Worm (Caenorhabditis elegans): ENCODE results near the gene pipp-4P.
A peak's percentile ranks its signal among the peaks of the same experiment; 100 is the strongest.

pipp-4P gene

ce11 chrIII:2781833-2782232, 37.2 kb upstream of the pipp-4P start (continued):
- no peak for TF ChIP-seq lsy-27 (tag; optimal IDR thresholded peaks at IDR 0.05; ENCODE audit: borderline replicate concordance, insufficient read depth)
- no peak for TF ChIP-seq nhr-90 (tag; optimal IDR thresholded peaks at IDR 0.05)
- TF ChIP-seq C06A6.2 (GFP tag; conservative IDR thresholded peaks at IDR 0.05): no peak
- no peak for TF ChIP-seq gei-17 (GFP tag; optimal IDR thresholded peaks at IDR 0.05)
- TF ChIP-seq Y79H2A.3 (GFP tag; conservative IDR thresholded peaks at IDR 0.05): no peak
- TF ChIP-seq tbp1 (GFP tag; optimal IDR thresholded peaks at IDR 0.05): peak; percentile 21
- no peak for TF ChIP-seq ztf-22 (GFP tag; optimal IDR thresholded peaks at IDR 0.05)

ce11 chrIII:2785840-2786239, 33.2 kb upstream of the pipp-4P start, which contains the start of gene Y71H2AM.20:
TSS of gene Y71H2AM.20 (minus strand) at chrIII:2785948.
- TF ChIP-seq egl-44 (GFP tag; IDR thresholded peaks at IDR 0.05) (peak; percentile 67; the same call in 1 of the 2 replicates), hmg-1.2 (GFP tag; IDR thresholded peaks at IDR 0.05) (peak; percentile 76), somi-1 (GFP tag; optimal IDR thresholded peaks at IDR 0.05) (peak; percentile 61), chd-7 (tag; optimal IDR thresholded peaks at IDR 0.05) (peak; percentile 67), ztf-6 (GFP tag; IDR thresholded peaks at IDR 0.05) (peak; percentile 49; the same call in 1 of the 2 replicates), cebp-2 (GFP tag; IDR thresholded peaks at IDR 0.05) (no peak), F10E7.11 (tag; optimal IDR thresholded peaks at IDR 0.05) (no peak), F37B4.10 (GFP tag; IDR thresholded peaks at IDR 0.05) (no peak), F39B2.1 (GFP tag; IDR thresholded peaks at IDR 0.05) (no peak), madf-6 (GFP tag; IDR thresholded peaks at IDR 0.05) (peak; percentile 90), nfya-2 (GFP tag; IDR thresholded peaks at IDR 0.05) (no peak), mcd-1 (GFP tag; IDR thresholded peaks at IDR 0.05) (peak; percentile 98), nhr-90 (tag; optimal IDR thresholded peaks at IDR 0.05) (peak; percentile 84), lir-1 (GFP tag; conservative IDR thresholded peaks at IDR 0.05) (peak; percentile 88), ceh-27 (GFP tag; optimal IDR thresholded peaks at IDR 0.05) (peak; percentile 93), lsl-1 (GFP tag; optimal IDR thresholded peaks at IDR 0.05) (peak; percentile 92), ets-4 (GFP tag; optimal IDR thresholded peaks at IDR 0.05) (no peak), gei-17 (GFP tag; optimal IDR thresholded peaks at IDR 0.05) (no peak), D2030.7 (GFP tag; IDR thresholded peaks at IDR 0.05) (peak; percentile 93), aptf-3 (GFP tag; IDR thresholded peaks at IDR 0.05) (no peak), sdz-38 (tag; optimal IDR thresholded peaks at IDR 0.05) (no peak), egrh-3 (GFP tag; IDR thresholded peaks at IDR 0.05) (0 out of 2 replicates have a peak, but pooled peaks have one; percentile 21), ama-1 (optimal IDR thresholded peaks at IDR 0.05) (no peak), ama-1 (GFP tag; optimal IDR thresholded peaks at IDR 0.05) (no peak), lin-40 (tag; optimal IDR thresholded peaks at IDR 0.05) (peak; percentile 92), lin-35 (GFP tag; optimal IDR thresholded peaks at IDR 0.05) (peak; percentile 30 to 95 (median 34)), F33H1.4 (GFP tag; IDR thresholded peaks at IDR 0.05) (peak; percentile 85), tbp1 (GFP tag; optimal IDR thresholded peaks at IDR 0.05) (peak; percentile 77), Y53G8AR.9 (GFP tag; conservative IDR thresholded peaks at IDR 0.05) (peak; percentile 93), F57C9.4 (tag; optimal IDR thresholded peaks at IDR 0.05) (no peak), repo-1 (tag; optimal IDR thresholded peaks at IDR 0.05) (no peak), efl-1 (GFP tag; optimal IDR thresholded peaks at IDR 0.05) (peak; percentile 86), T07F8.4 (tag; optimal IDR thresholded peaks at IDR 0.05) (peak; percentile 45), bed-1 (GFP tag; IDR thresholded peaks at IDR 0.05) (no peak), rec-8 (tag; optimal IDR thresholded peaks at IDR 0.05) (peak in 1 of 2 experiments; percentile 13), mel-28 (tag; optimal IDR thresholded peaks at IDR 0.05; ENCODE audit: borderline replicate concordance) (no peak), dpl-1 (GFP tag; optimal IDR thresholded peaks at IDR 0.05) (peak; percentile 88), aptf-2 (GFP tag; conservative IDR thresholded peaks at IDR 0.05) (0 out of 2 replicates have a peak, but pooled peaks have one; percentile 8), lin-26 (GFP tag; IDR thresholded peaks at IDR 0.05) (peak; percentile 76; the same call in 1 of the 2 replicates), K11D2.4 (GFP tag; IDR thresholded peaks at IDR 0.05) (peak; percentile 91), nhr-27 (tag; optimal IDR thresholded peaks at IDR 0.05) (no peak), nhr-80 (tag; optimal IDR thresholded peaks at IDR 0.05) (peak; percentile 86), B0261.1 (tag; optimal IDR thresholded peaks at IDR 0.05) (peak; percentile 1)

Data from whole organism, young adult.